Worm (Caenorhabditis elegans): Measurements from ENCODE around the gene srh-149.
"Not testable (repeated sequence)": the region's sequence is repeated elsewhere in the genome, so short reads cannot be mapped to it uniquely, and the experiment has no call there.

srh-149 gene

DNA sequence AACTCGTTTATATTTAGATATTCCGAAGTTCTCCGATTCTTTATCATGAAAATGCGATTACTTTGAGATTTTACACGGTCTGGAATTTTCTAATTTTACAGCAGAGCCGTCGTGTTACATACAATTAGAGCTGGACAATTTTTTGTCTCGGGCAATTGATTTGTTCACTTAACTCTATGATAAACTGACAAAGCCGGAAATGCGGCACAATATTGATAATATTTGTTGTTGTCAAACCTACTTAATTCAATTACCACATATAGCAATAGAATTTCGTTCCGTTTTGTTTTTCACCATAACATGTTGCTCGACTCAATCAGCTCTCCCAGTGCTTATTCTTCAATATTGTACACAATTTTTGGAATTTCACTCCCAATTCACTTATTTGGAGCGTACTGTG is 22.0 kb upstream of the srh-149 start, which contains the start of gene srh-299:
srh-299 (plus strand) TSS at position 301 of the 400 bp plus-strand sequence.
- TF ChIP-seq aly-1 (tag; optimal IDR thresholded peaks at IDR 0.05) = no peak
- TF ChIP-seq tbx-11 (GFP tag; IDR thresholded peaks at IDR 0.05) = no peak
- TF ChIP-seq hnd-1 (tag; optimal IDR thresholded peaks at IDR 0.05) = no peak
- no peak for TF ChIP-seq hmg-4 (GFP tag; optimal IDR thresholded peaks at IDR 0.05)
- TF ChIP-seq sea-1 (GFP tag; conservative IDR thresholded peaks at IDR 0.05) = no peak
- TF ChIP-seq pes-1 (GFP tag; IDR thresholded peaks at IDR 0.05) = no peak
- no peak for TF ChIP-seq scrt-1 (GFP tag; IDR thresholded peaks at IDR 0.05)
- TF ChIP-seq tra-4 (tag; optimal IDR thresholded peaks at IDR 0.05) = no peak
- no peak for TF ChIP-seq ceh-36 (tag; optimal IDR thresholded peaks at IDR 0.05)
- no peak for TF ChIP-seq hmbx-1 (tag; optimal IDR thresholded peaks at IDR 0.05)
- TF ChIP-seq B0310.2 (tag; optimal IDR thresholded peaks at IDR 0.05) = no peak
- no peak for TF ChIP-seq tbx-37 (GFP tag; conservative IDR thresholded peaks at IDR 0.05)
- no peak for TF ChIP-seq ets-7 (tag; optimal IDR thresholded peaks at IDR 0.05)
- no peak for TF ChIP-seq ama-1 (optimal IDR thresholded peaks at IDR 0.05)
- no peak for TF ChIP-seq flt-1 (GFP tag; IDR thresholded peaks at IDR 0.05)
- TF ChIP-seq F13C5.2 (tag; optimal IDR thresholded peaks at IDR 0.05) = no peak
- TF ChIP-seq ceh-13 (GFP tag; optimal IDR thresholded peaks at IDR 0.05) = no peak

DNA sequence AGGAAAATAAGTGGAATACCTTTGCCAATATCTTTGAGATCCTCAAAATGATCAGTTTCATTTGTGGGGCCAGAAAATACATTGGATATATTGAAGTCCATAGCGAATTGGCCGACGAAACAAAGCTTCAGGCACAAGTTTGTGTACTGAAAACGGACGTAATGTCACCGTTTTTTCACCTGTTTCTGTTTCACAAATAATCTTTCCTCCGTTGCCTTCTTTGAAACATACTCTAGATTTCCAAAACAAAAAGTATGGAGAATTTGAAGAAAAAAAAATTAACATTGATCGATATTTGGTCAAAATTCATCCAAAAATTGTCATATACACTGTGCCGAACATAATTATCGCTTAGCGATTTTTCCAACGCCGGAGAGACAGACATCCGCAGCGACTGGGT is 21.6 kb upstream of the srh-149 start, which contains the start of gene srz-12:
srz-12 (minus strand) TSS at position 101 of the 400 bp plus-strand sequence.
- TF ChIP-seq hnd-1 (tag; optimal IDR thresholded peaks at IDR 0.05) = no peak
- TF ChIP-seq tbx-37 (GFP tag; conservative IDR thresholded peaks at IDR 0.05) = no peak
- no peak for TF ChIP-seq ceh-36 (tag; optimal IDR thresholded peaks at IDR 0.05)
- TF ChIP-seq hmg-4 (GFP tag; optimal IDR thresholded peaks at IDR 0.05) = no peak
- no peak for TF ChIP-seq hmbx-1 (tag; optimal IDR thresholded peaks at IDR 0.05)
- TF ChIP-seq B0310.2 (tag; optimal IDR thresholded peaks at IDR 0.05) = no peak
- no peak for TF ChIP-seq ceh-13 (GFP tag; optimal IDR thresholded peaks at IDR 0.05)
- no peak for TF ChIP-seq tra-4 (tag; optimal IDR thresholded peaks at IDR 0.05)
- TF ChIP-seq tbx-11 (GFP tag; IDR thresholded peaks at IDR 0.05) = no peak
- no peak for TF ChIP-seq scrt-1 (GFP tag; IDR thresholded peaks at IDR 0.05)
- no peak for TF ChIP-seq ama-1 (optimal IDR thresholded peaks at IDR 0.05)
- TF ChIP-seq F13C5.2 (tag; optimal IDR thresholded peaks at IDR 0.05) = no peak

DNA sequence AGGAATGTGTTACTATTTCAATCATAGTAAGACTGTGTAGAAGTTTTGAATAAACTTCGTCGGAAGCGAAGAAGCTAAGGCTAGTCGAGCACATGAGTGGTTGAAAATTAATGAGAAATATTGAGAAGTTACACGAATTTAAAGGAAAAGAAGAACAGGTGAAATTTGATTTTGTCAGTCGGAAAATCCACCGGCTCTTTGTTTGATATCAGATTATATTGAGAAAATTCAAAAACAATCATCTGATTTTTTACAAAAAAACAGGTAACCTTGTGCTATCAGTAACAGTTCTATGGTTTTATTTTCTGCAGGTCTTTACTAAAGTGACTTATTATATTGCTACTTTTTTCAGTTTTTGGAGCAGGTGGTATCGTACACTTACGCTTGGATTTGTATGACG is 17.3 kb upstream of the srh-149 start, which contains the start of gene srh-148:
srh-148 (minus strand) TSS at position 101 of the 400 bp plus-strand sequence.
- TF ChIP-seq ceh-13 (GFP tag; optimal IDR thresholded peaks at IDR 0.05) (no peak), aly-1 (tag; optimal IDR thresholded peaks at IDR 0.05) (no peak), flt-1 (GFP tag; IDR thresholded peaks at IDR 0.05) (no peak), ceh-36 (tag; optimal IDR thresholded peaks at IDR 0.05) (no peak), B0310.2 (tag; optimal IDR thresholded peaks at IDR 0.05) (no peak), sea-1 (GFP tag; conservative IDR thresholded peaks at IDR 0.05) (no peak), ets-7 (tag; optimal IDR thresholded peaks at IDR 0.05) (no peak), pes-1 (GFP tag; IDR thresholded peaks at IDR 0.05) (no peak), hmg-4 (GFP tag; optimal IDR thresholded peaks at IDR 0.05) (no peak), tra-4 (tag; optimal IDR thresholded peaks at IDR 0.05) (no peak), tbx-37 (GFP tag; conservative IDR thresholded peaks at IDR 0.05) (no peak), tbx-11 (GFP tag; IDR thresholded peaks at IDR 0.05) (no peak), scrt-1 (GFP tag; IDR thresholded peaks at IDR 0.05) (no peak), F13C5.2 (tag; optimal IDR thresholded peaks at IDR 0.05) (no peak), hmbx-1 (tag; optimal IDR thresholded peaks at IDR 0.05) (no peak), ama-1 (optimal IDR thresholded peaks at IDR 0.05) (no peak), hnd-1 (tag; optimal IDR thresholded peaks at IDR 0.05) (no peak)

DNA sequence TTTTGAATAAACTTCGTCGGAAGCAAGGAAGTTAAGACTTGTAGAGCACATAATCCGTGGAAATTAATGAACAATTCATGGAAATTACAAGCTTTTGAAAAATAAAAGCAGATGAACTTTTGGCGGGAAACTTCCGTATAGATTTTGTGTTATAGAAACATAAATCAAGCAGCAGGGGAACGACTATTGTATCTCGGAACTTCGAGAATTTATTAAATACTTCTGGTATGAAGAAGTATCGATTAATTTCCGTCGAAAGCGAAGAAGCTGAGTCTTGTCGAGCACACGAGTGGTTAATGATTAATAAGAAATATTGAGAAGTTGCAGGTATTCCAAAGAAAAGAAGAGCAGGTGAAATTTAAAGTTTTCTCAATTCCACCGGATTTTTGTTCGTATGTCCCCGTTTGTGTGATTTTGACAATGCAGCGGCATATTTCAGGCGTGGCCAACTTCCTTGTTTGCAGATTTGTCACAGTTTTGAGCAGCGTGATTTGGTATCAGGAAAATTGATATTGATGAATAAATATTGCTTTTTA is 9.3 kb upstream of the srh-149 start, which contains the start of gene srh-147:
srh-147 (minus strand) TSS at position 51 of the 536 bp plus-strand sequence.
- TF ChIP-seq flt-1 (GFP tag; IDR thresholded peaks at IDR 0.05); aly-1 (tag; optimal IDR thresholded peaks at IDR 0.05); tbx-37 (GFP tag; conservative IDR thresholded peaks at IDR 0.05): not testable (repeated sequence)

DNA sequence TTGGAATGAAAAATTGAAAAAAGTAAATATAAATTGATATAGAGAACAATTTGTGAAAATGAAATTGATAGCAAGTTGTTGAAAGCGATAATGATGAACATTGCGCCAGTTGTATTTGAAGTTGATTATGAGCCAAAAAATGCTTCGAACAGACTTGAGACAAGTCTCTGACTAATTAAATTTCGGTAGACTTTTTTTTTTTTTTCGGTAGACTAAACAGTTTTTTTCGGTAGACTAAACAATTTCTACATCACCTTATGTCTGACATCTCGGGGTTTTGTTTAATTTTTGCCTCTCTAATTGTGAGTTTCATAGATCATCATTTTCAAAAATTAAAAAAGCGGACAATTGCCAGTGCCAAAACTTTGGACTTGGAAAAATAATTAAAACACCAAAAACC is 7.4 kb downstream of the srh-149 start, which contains the start of gene srbc-54:
srbc-54 (minus strand) TSS at position 101 of the 400 bp plus-strand sequence.
- TF ChIP-seq hnd-1 (tag; optimal IDR thresholded peaks at IDR 0.05) (no peak), pes-1 (GFP tag; IDR thresholded peaks at IDR 0.05) (no peak), sea-1 (GFP tag; conservative IDR thresholded peaks at IDR 0.05) (no peak), B0310.2 (tag; optimal IDR thresholded peaks at IDR 0.05) (no peak), hmbx-1 (tag; optimal IDR thresholded peaks at IDR 0.05) (no peak), scrt-1 (GFP tag; IDR thresholded peaks at IDR 0.05) (no peak), tbx-37 (GFP tag; conservative IDR thresholded peaks at IDR 0.05) (no peak)

DNA sequence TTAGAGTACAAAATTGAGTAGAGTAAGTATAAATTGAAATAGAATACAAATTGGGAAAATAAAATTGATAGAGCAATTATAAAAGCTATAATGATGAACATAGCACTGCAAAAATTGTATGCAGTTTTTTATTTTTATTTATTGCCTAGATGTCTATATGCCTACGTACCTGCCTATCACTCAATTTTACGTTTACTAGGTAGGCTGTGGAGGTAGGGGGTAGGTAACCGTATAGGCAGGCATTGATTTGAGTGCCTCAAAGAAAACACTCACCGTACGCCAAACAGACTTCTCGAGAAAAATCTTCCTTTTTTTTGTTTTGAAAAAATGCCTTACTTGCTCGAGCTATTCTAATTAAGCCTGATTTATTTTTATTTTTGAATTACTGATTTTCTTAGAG is 9.4 kb downstream of the srh-149 start, which contains the start of gene srbc-56:
srbc-56 (minus strand) TSS at position 101 of the 400 bp plus-strand sequence.
- no peak for TF ChIP-seq pes-1 (GFP tag; IDR thresholded peaks at IDR 0.05)
- no peak for TF ChIP-seq ceh-13 (GFP tag; optimal IDR thresholded peaks at IDR 0.05)
- no peak for TF ChIP-seq tbx-11 (GFP tag; IDR thresholded peaks at IDR 0.05)
- no peak for TF ChIP-seq F13C5.2 (tag; optimal IDR thresholded peaks at IDR 0.05)
- no peak for TF ChIP-seq hmbx-1 (tag; optimal IDR thresholded peaks at IDR 0.05)
- TF ChIP-seq hmg-4 (GFP tag; optimal IDR thresholded peaks at IDR 0.05) = no peak
- TF ChIP-seq tra-4 (tag; optimal IDR thresholded peaks at IDR 0.05) = no peak
- no peak for TF ChIP-seq B0310.2 (tag; optimal IDR thresholded peaks at IDR 0.05)
- no peak for TF ChIP-seq ceh-36 (tag; optimal IDR thresholded peaks at IDR 0.05)
- TF ChIP-seq ets-7 (tag; optimal IDR thresholded peaks at IDR 0.05) = no peak
- no peak for TF ChIP-seq scrt-1 (GFP tag; IDR thresholded peaks at IDR 0.05)
- TF ChIP-seq hnd-1 (tag; optimal IDR thresholded peaks at IDR 0.05) = no peak
- TF ChIP-seq aly-1 (tag; optimal IDR thresholded peaks at IDR 0.05) = no peak
- no peak for TF ChIP-seq sea-1 (GFP tag; conservative IDR thresholded peaks at IDR 0.05)
- TF ChIP-seq tbx-37 (GFP tag; conservative IDR thresholded peaks at IDR 0.05) = no peak
- TF ChIP-seq flt-1 (GFP tag; IDR thresholded peaks at IDR 0.05) = no peak
- no peak for TF ChIP-seq ama-1 (optimal IDR thresholded peaks at IDR 0.05)

DNA sequence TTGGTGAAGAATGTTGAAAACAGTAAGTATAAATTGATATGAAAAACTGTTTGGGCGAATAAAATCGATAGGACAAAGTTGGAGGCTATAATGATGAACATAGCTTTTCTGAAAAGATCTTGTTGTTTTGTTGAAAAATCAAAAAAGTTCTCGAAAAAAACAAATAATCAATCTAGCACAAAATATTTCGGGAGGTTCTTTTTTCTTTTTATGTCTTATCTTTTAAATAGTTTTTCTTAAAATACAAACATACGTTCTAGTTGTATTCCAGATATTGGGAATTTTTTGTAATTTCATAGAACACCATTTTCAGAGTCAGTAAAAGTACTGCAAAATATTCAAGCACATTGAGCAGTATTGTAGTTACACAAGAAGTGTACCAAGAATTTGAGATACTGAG is 11.1 kb downstream of the srh-149 start, which contains the start of gene srbc-55:
srbc-55 (minus strand) TSS at position 101 of the 400 bp plus-strand sequence.
- TF ChIP-seq hmbx-1 (tag; optimal IDR thresholded peaks at IDR 0.05) (no peak), F13C5.2 (tag; optimal IDR thresholded peaks at IDR 0.05) (no peak), aly-1 (tag; optimal IDR thresholded peaks at IDR 0.05) (no peak), pes-1 (GFP tag; IDR thresholded peaks at IDR 0.05) (no peak), ets-7 (tag; optimal IDR thresholded peaks at IDR 0.05) (no peak), hnd-1 (tag; optimal IDR thresholded peaks at IDR 0.05) (no peak), ceh-13 (GFP tag; optimal IDR thresholded peaks at IDR 0.05) (no peak), scrt-1 (GFP tag; IDR thresholded peaks at IDR 0.05) (no peak)

All from whole organism, early embryonic.